Fruit fly (Drosophila melanogaster): ENCODE data around the gene eIF4EHP.

eIF4EHP gene

dm6 chr3R:24050690-24051440, 57.9 kb downstream of the eIF4EHP start, which contains the start of the genes Atg6 and Pisd (continued):
- TF ChIP-seq mirr (GFP tag; optimal IDR thresholded peaks at IDR 0.05) (peak; percentile 69), sima (GFP tag; optimal IDR thresholded peaks at IDR 0.05) (no peak), luna (GFP tag; optimal IDR thresholded peaks at IDR 0.05) (no peak), CG8359 (GFP tag; optimal IDR thresholded peaks at IDR 0.05; ENCODE audit: borderline replicate concordance) (no peak), yki (optimal IDR thresholded peaks at IDR 0.05) (no peak), run (tag; optimal IDR thresholded peaks at IDR 0.05) (no peak), CG7786 (GFP tag; optimal IDR thresholded peaks at IDR 0.05) (no peak), HmgD (GFP tag; optimal IDR thresholded peaks at IDR 0.05) (no peak), bsh (GFP tag; optimal IDR thresholded peaks at IDR 0.05) (no peak), Doc3 (GFP tag; IDR thresholded peaks at IDR 0.05; ENCODE audit: partially characterized antibody) (no peak), Ptx1 (GFP tag; IDR thresholded peaks at IDR 0.05) (no peak), Fer2 (tag; optimal IDR thresholded peaks at IDR 0.05) (no peak), Doc2 (GFP tag; IDR thresholded peaks at IDR 0.05) (no peak), Dip2 (GFP tag; IDR thresholded peaks at IDR 0.05) (no peak), Ada2b (GFP tag; IDR thresholded peaks at IDR 0.05) (no peak), ERR (GFP tag; optimal IDR thresholded peaks at IDR 0.05) (no peak), twi (tag; optimal IDR thresholded peaks at IDR 0.05) (no peak), CG10431 (GFP tag; optimal IDR thresholded peaks at IDR 0.05) (no peak), her (GFP tag; optimal IDR thresholded peaks at IDR 0.05) (peak; percentile 29), CG4617 (GFP tag; optimal IDR thresholded peaks at IDR 0.05; ENCODE audit: borderline replicate concordance) (peak; percentile 75), CG8281 (tag; optimal IDR thresholded peaks at IDR 0.05) (no peak), CHES-1-like (GFP tag; optimal IDR thresholded peaks at IDR 0.05) (peak; percentile 21), CG32532 (GFP tag; IDR thresholded peaks at IDR 0.05) (no peak), D19A (tag; optimal IDR thresholded peaks at IDR 0.05) (no peak), Spps (tag; optimal IDR thresholded peaks at IDR 0.05) (no peak), chn (GFP tag; optimal IDR thresholded peaks at IDR 0.05) (peak; percentile 19), CG14014 (GFP tag; IDR thresholded peaks at IDR 0.05) (no peak), slp2 (GFP tag; optimal IDR thresholded peaks at IDR 0.05) (no peak), CG12769 (tag; optimal IDR thresholded peaks at IDR 0.05) (peak; percentile 75), prd (optimal IDR thresholded peaks at IDR 0.05) (no peak), prd (GFP tag; IDR thresholded peaks at IDR 0.05) (peak; percentile 42; the same call in 1 of the 3 replicates), zfh1 (GFP tag; IDR thresholded peaks at IDR 0.05) (no peak), trem (tag; optimal IDR thresholded peaks at IDR 0.05) (peak; percentile 97), Sry-δ (GFP tag; optimal IDR thresholded peaks at IDR 0.05) (peak; percentile 54), CG17186 (GFP tag; optimal IDR thresholded peaks at IDR 0.05) (peak; percentile 57), tx (GFP tag; optimal IDR thresholded peaks at IDR 0.05) (no peak), fd3F (GFP tag; optimal IDR thresholded peaks at IDR 0.05) (no peak), Gsc (GFP tag; IDR thresholded peaks at IDR 0.05) (no peak), ap (GFP tag; IDR thresholded peaks at IDR 0.05) (no peak), CG1024 (GFP tag; IDR thresholded peaks at IDR 0.05) (no peak), bcd (GFP tag; optimal IDR thresholded peaks at IDR 0.05) (peak; percentile 5), CG11723 (GFP tag; optimal IDR thresholded peaks at IDR 0.05) (no peak), CG11247 (GFP tag; IDR thresholded peaks at IDR 0.05) (no peak), CG34422 (GFP tag; IDR thresholded peaks at IDR 0.05) (peak; percentile 69; the same call in 1 of the 3 replicates), CG8765 (GFP tag; IDR thresholded peaks at IDR 0.05) (no peak), CG9609 (GFP tag; optimal IDR thresholded peaks at IDR 0.05) (peak; percentile 11), Usf (GFP tag; optimal IDR thresholded peaks at IDR 0.05) (no peak), Lim3 (GFP tag; IDR thresholded peaks at IDR 0.05) (no peak), CkIIα-i1 (GFP tag; IDR thresholded peaks at IDR 0.05) (no peak), Hey (tag; optimal IDR thresholded peaks at IDR 0.05) (no peak), schlank (tag; optimal IDR thresholded peaks at IDR 0.05) (no peak), Aef1 (GFP tag; IDR thresholded peaks at IDR 0.05) (no peak)
